Worm (Caenorhabditis elegans): ENCODE results near the gene K07C11.8.

K07C11.8 gene

DNA sequence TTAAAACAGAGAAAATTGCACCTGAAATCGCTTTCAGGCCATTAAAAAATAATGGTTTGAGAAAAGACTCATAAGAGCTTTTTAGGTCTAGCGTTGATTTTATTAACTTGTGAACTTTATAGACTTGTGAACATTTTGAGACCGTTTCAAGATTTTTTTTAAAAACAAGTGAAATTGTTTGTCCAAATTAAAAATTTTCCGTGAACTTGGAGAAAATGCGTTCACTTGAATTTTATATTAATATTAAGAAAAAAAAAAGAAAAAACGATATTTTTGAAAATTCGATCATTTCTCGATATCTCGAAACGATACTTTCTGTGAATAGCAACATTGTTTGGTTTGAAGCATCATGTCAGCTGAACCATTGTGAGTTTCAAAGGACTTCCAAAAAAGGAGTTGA, 27.3 kb downstream of the K07C11.8 start, which contains the start of gene F20D6.1:
Gene F20D6.1, plus strand, starts transcription at position 301 of the 400 bp plus-strand sequence.
- no peak for TF ChIP-seq blmp-1 (tag; optimal IDR thresholded peaks at IDR 0.05; ENCODE audit: insufficient read depth)
- TF ChIP-seq ztf-1 (GFP tag; conservative IDR thresholded peaks at IDR 0.05) = no peak

DNA sequence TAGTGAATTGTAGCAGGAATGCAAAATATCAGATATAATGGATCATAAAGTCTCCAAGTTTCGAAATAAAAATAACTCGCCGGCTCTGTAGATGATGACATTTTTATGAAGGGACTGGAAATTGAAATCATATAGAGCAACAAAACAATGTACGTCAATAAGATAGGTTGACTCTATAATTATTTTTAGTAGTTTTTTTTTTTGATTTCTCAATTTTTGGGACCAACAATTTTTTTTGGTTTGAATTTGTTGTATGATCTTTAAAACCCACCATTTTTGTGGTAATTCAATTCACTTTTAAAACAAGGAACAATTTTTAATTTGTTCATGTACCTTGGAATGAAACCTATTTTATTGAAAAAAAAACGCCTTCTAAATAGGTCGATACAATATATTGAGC, 27.7 kb downstream of the K07C11.8 start, which contains the start of gene F20D6.12:
Gene F20D6.12, minus strand, starts transcription at position 101 of the 400 bp plus-strand sequence.
- TF ChIP-seq ZK546.5 (tag; optimal IDR thresholded peaks at IDR 0.05) = no peak
- TF ChIP-seq R02D3.7 (tag; optimal IDR thresholded peaks at IDR 0.05) = no peak
- no peak for TF ChIP-seq lin-13 (GFP tag; optimal IDR thresholded peaks at IDR 0.05)
- no peak for TF ChIP-seq nhr-77 (tag; optimal IDR thresholded peaks at IDR 0.05)
- TF ChIP-seq dmd-4 (tag; optimal IDR thresholded peaks at IDR 0.05) = no peak
- no peak for TF ChIP-seq zag-1 (tag; optimal IDR thresholded peaks at IDR 0.05)
- TF ChIP-seq peb-1 (tag; optimal IDR thresholded peaks at IDR 0.05) = no peak

DNA sequence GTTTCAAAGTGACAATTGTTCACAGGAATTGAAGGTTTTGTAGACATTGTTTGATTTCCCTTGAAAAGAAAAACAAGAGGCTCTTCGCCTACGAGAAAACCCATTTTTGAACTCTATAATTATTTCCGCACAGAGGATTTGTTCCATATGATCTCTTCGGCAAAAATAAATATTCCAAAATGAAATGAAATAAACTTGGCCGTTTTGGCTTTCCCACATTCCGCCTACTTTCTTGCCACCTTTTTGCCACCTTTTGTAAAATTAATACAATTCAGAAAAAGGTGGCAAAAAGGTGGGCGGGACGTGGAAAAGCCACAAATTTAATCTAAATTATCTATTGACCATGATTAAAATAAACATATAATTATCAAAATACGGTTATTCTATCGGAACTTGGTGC, 29.3 kb downstream of the K07C11.8 start, which contains the start of gene F20D6.15:
Gene F20D6.15, minus strand, starts transcription at position 47 of the 400 bp plus-strand sequence.
- no peak for TF ChIP-seq ztf-1 (GFP tag; conservative IDR thresholded peaks at IDR 0.05)
- TF ChIP-seq ztf-4 (tag; optimal IDR thresholded peaks at IDR 0.05) = no peak
- no peak for TF ChIP-seq zag-1 (tag; optimal IDR thresholded peaks at IDR 0.05)
- TF ChIP-seq elt-3 (tag; optimal IDR thresholded peaks at IDR 0.05) = no peak
- no peak for TF ChIP-seq ama-1 (optimal IDR thresholded peaks at IDR 0.05)
- no peak for TF ChIP-seq skn-1 (tag; optimal IDR thresholded peaks at IDR 0.05)
- no peak for TF ChIP-seq gmeb-1 (tag; optimal IDR thresholded peaks at IDR 0.05)
- TF ChIP-seq dmd-4 (tag; optimal IDR thresholded peaks at IDR 0.05) = no peak
- TF ChIP-seq Y55F3AM.14 (GFP tag; optimal IDR thresholded peaks at IDR 0.05) = no peak

DNA sequence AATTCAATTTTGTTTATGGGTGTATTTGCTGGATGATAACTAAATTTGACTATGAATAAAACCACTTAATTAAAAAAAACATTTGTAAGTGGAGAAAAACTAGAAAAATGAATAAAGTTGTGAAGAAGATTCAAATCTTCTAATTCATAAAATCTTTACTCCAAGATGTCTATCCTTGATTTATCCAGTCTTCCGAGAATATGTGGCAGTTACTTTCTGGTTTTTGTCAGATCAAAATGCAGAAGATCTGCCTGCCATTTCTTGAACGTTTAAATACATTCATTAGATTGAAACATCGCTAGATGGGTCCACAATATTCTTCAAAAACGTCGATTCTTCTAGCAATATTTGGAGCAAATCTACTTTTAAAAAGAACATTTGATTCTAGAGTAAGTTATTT, 31.9 kb downstream of the K07C11.8 start, which contains the start of gene F20D6.2:
Gene F20D6.2, plus strand, starts transcription at position 301 of the 400 bp plus-strand sequence.
- TF ChIP-seq elt-1 (tag; optimal IDR thresholded peaks at IDR 0.05) = no peak
- no peak for TF ChIP-seq ceh-82 (tag; optimal IDR thresholded peaks at IDR 0.05)
- TF ChIP-seq F13H6.1 (tag; optimal IDR thresholded peaks at IDR 0.05) = no peak
- no peak for TF ChIP-seq nhr-129 (tag; optimal IDR thresholded peaks at IDR 0.05)
- TF ChIP-seq unc-39 (tag; optimal IDR thresholded peaks at IDR 0.05) = no peak
- TF ChIP-seq sma-9 (GFP tag; optimal IDR thresholded peaks at IDR 0.05) = no peak
- TF ChIP-seq sma-9 (tag; optimal IDR thresholded peaks at IDR 0.05) = no peak
- no peak for TF ChIP-seq ZK546.5 (tag; optimal IDR thresholded peaks at IDR 0.05)
- TF ChIP-seq blmp-1 (tag; optimal IDR thresholded peaks at IDR 0.05; ENCODE audit: insufficient read depth) = no peak
- no peak for TF ChIP-seq mbf-1 (tag; optimal IDR thresholded peaks at IDR 0.05)
- TF ChIP-seq Y55F3AM.14 (GFP tag; optimal IDR thresholded peaks at IDR 0.05) = no peak
- TF ChIP-seq snpc-4 (tag; optimal IDR thresholded peaks at IDR 0.05) = no peak
- no peak for TF ChIP-seq nhr-25 (tag; optimal IDR thresholded peaks at IDR 0.05)

DNA sequence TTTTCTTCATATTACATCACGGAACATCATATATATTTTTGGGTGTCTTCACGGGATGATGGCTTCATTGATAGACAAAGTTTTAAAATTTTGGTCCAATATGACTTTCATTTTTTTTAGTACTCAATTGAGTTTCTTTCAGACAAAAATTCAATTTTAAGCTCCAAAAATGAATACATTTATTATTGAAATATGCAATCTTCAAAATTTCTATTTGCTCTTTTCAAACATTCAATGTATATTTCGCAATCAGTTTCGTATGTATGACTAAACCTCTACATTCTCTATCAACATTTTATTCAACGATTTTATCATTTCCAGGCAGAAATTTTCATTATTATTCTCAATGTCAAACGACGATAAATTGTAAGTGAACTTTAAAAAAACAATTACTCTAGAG, 34.3 kb downstream of the K07C11.8 start, which contains the start of gene srp-8:
Gene srp-8, plus strand, starts transcription at position 301 of the 400 bp plus-strand sequence.
- no peak for TF ChIP-seq elt-3 (tag; optimal IDR thresholded peaks at IDR 0.05)
- TF ChIP-seq lin-39 (tag; optimal IDR thresholded peaks at IDR 0.05) = no peak
- no peak for TF ChIP-seq nhr-77 (tag; optimal IDR thresholded peaks at IDR 0.05)

DNA sequence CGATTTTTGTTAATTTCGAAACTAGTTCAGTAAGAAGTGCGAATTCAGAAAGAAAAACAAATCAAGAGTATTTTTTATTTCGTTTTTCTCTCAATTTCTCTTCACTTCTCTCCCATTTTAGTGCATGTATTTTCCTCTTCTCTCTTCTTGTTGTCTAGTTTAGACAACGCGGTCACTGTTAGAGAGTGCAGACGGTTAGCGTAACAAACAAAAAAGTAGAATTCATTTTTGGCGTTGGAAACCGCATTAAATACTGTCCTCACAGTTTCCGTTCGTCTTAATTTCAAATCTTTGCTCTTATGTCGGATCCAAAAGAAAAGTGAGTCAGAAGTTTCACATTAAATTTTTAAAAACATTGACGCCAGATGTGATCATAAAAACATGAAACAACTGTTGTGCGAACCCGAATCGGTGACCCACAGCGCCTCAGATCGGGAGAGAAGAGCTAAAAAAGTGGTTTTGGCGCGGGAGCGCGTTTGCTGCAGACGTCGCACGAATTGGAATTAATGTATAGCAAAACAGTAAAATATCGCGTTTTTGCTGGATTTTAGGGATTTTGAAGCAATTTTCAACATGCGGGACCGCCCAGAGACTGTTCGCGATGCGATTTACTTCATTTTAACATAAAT, 38.7 kb downstream of the K07C11.8 start, which contains the start of gene srp-7:
Gene srp-7, plus strand, starts transcription at position 213 of the 629 bp plus-strand sequence.
- peak; percentile 29 for TF ChIP-seq ama-1 (optimal IDR thresholded peaks at IDR 0.05)
- no peak for TF ChIP-seq nhr-23 (tag; optimal IDR thresholded peaks at IDR 0.05)
- no peak for TF ChIP-seq R02D3.7 (tag; optimal IDR thresholded peaks at IDR 0.05)
- no peak for TF ChIP-seq lin-13 (GFP tag; optimal IDR thresholded peaks at IDR 0.05)
- TF ChIP-seq ztf-1 (GFP tag; conservative IDR thresholded peaks at IDR 0.05) = no peak
- peak; percentile 19 for TF ChIP-seq unc-55 (GFP tag; optimal IDR thresholded peaks at IDR 0.05)
- TF ChIP-seq crh-2 (tag; optimal IDR thresholded peaks at IDR 0.05) = peak; percentile 50
- TF ChIP-seq nhr-77 (tag; optimal IDR thresholded peaks at IDR 0.05) = no peak
- TF ChIP-seq egl-27 (tag; optimal IDR thresholded peaks at IDR 0.05) = no peak
- TF ChIP-seq C34F6.9 (tag; optimal IDR thresholded peaks at IDR 0.05) = peak; percentile 51
- peak; percentile 21 for TF ChIP-seq fos-1 (tag; optimal IDR thresholded peaks at IDR 0.05)

All from whole organism, L2 larva.